Fruit fly (Drosophila melanogaster) whole organism, adult: ENCODE results near the gene dmrt93B.

ENCODE experiments used
- CG11617 ChIP-seq: fragments of 200-800 bp; sonication (Bioruptor generic); optimal IDR thresholded peaks from 2 replicates; lab custom pipeline; 2017; ENCODE audit warnings: mild to moderate bottlenecking, missing biosample characterization, missing genetic modification reagents, missing genetic modification characterization
- CG12768 ChIP-seq: fragments of 200-800 bp; sonication (Bioruptor generic); optimal IDR thresholded peaks from 2 replicates; lab custom pipeline; 2017; ENCODE audit warnings: missing biosample characterization, missing genetic modification characterization, mild to moderate bottlenecking, moderate library complexity, missing genetic modification reagents
- CG14711 ChIP-seq: fragments of 200-800 bp; sonication (Bioruptor generic); optimal IDR thresholded peaks from 2 replicates; lab custom pipeline; 2018; ENCODE audit warnings: missing biosample characterization, mild to moderate bottlenecking, missing genetic modification characterization, moderate library complexity
- CG7101 ChIP-seq: fragments of 200-800 bp; sonication (Bioruptor generic); optimal IDR thresholded peaks from 2 replicates; lab custom pipeline; 2018; ENCODE audit warnings: missing biosample characterization, mild to moderate bottlenecking, missing genetic modification characterization, moderate library complexity
- Crg-1 ChIP-seq: fragments of 200-800 bp; sonication (Bioruptor generic); optimal IDR thresholded peaks from 2 replicates; lab custom pipeline; 2016; ENCODE audit warnings: missing biosample characterization, missing genetic modification characterization
- bab1 ChIP-seq: fragments of 200-800 bp; sonication (Bioruptor generic); optimal IDR thresholded peaks from 3 replicates; lab custom pipeline; 2019; ENCODE audit warnings: missing biosample characterization, mild to moderate bottlenecking, missing genetic modification characterization, moderate library complexity
- kay ChIP-seq: fragments of 200-800 bp; sonication (Bioruptor generic); peaks from one replicate; lab custom pipeline; 2016; ENCODE audit warnings: missing biosample characterization, missing genetic modification characterization, borderline replicate concordance
- tj ChIP-seq: fragments of 200-800 bp; sonication (Bioruptor generic); optimal IDR thresholded peaks from 3 replicates; lab custom pipeline; 2017; ENCODE audit warnings: missing biosample characterization, mild to moderate bottlenecking, missing genetic modification characterization, moderate library complexity

dm6 chr3R:21094292-21094691 lies 20.5 kb downstream of the dmrt93B start:
- TF ChIP-seq bab1 (GFP tag; lab: Kevin White, UChicago), result no peak
- no peak for TF ChIP-seq CG12768 (GFP tag; lab: Kevin White, UChicago)
- no peak for TF ChIP-seq CG14711 (tag; lab: Kevin White, UChicago)
- no peak for TF ChIP-seq tj (GFP tag; lab: Kevin White, UChicago)
- TF ChIP-seq kay (GFP tag; lab: Kevin White, UChicago), result no peak
- no peak for TF ChIP-seq CG11617 (GFP tag; lab: Kevin White, UChicago)
- TF ChIP-seq CG7101, result no peak
- TF ChIP-seq Crg-1 (GFP tag; lab: Kevin White, UChicago), result no peak
